Worm (Caenorhabditis elegans) whole organism, mixed stage, embryonic: Measurements from ENCODE around the gene T27E7.9.

Experiments used
- blmp-1 ChIP-seq: fragments of 150-350 bp; optimal IDR thresholded peaks from 2 replicates; lab custom pipeline; 2014; ENCODE audit warnings: missing biosample characterization, missing genetic modification characterization
- lin-13 ChIP-seq: fragments of 150-350 bp; optimal IDR thresholded peaks from 2 replicates; lab custom pipeline; 2014; ENCODE audit warnings: missing biosample characterization, missing genetic modification characterization
- lsy-2 ChIP-seq: fragments of 150-350 bp; optimal IDR thresholded peaks from 2 replicates; lab custom pipeline; 2014; ENCODE audit warnings: missing biosample characterization, missing genetic modification characterization
- nhr-12 ChIP-seq: fragments of 150-350 bp; optimal IDR thresholded peaks from 2 replicates; lab custom pipeline; 2014; ENCODE audit warnings: missing biosample characterization, missing genetic modification characterization
- nhr-237 ChIP-seq: fragments of 150-350 bp; optimal IDR thresholded peaks from 2 replicates; lab custom pipeline; 2014; ENCODE audit warnings: missing biosample characterization, missing genetic modification characterization
- sptf-1 ChIP-seq: sonication (generic microtip); optimal IDR thresholded peaks from 2 replicates; lab custom pipeline; 2017; ENCODE audit warnings: mild to moderate bottlenecking, missing genetic modification characterization, moderate library complexity, missing compliant biosample characterization
- ztf-11 ChIP-seq: fragments of 150-350 bp; optimal IDR thresholded peaks from 2 replicates; lab custom pipeline; 2014; ENCODE audit warnings: missing biosample characterization, missing genetic modification characterization

DNA sequence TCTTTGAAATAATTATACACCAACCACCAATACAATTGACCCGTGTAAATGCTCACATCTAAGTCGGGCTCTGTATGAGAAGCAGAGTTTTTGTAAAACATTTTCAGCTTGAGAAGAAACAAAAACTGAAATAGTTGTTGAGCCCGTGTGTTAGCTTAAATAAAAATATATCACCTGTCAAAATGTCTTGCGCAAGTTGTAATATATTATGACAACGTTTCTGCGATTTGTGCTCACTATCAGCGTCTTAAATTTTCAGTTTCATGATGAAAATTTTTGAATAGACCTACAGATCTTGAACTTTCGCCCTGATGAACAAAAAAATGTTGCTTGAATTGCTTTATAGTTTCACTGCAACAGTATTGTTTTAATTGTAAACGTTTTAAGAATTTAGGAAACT lies 14.2 kb downstream of the T27E7.9 start, which contains the start of gene T27E7.4:
- no peak for TF ChIP-seq nhr-237 (tag; lab: Kevin White, UChicago)
- TF ChIP-seq sptf-1 (tag; lab: Kevin White, UChicago) = no peak
- TF ChIP-seq blmp-1 (tag; lab: Kevin White, UChicago) = no peak
- TF ChIP-seq ztf-11 (tag; lab: Kevin White, UChicago) = no peak
- no peak for TF ChIP-seq lin-13 (tag; lab: Kevin White, UChicago)
- TF ChIP-seq nhr-12 (tag; lab: Kevin White, UChicago) = no peak
- TF ChIP-seq lsy-2 (tag; lab: Kevin White, UChicago) = no peak
